Fruit fly (Drosophila melanogaster): ENCODE data around the gene CG31156.

dm6 chr3R:22602783-22603182, 10.7 kb downstream of the CG31156 start:
- no peak for TF ChIP-seq CG8301 (tag; optimal IDR thresholded peaks at IDR 0.05)
- no peak for TF ChIP-seq CG10348 (GFP tag; IDR thresholded peaks at IDR 0.05)
- TF ChIP-seq rn (GFP tag; IDR thresholded peaks at IDR 0.05): no peak
- TF ChIP-seq CG32121 (GFP tag; IDR thresholded peaks at IDR 0.05): no peak
- TF ChIP-seq CG4496 (GFP tag; IDR thresholded peaks at IDR 0.05): no peak
- no peak for TF ChIP-seq CG8159 (tag; optimal IDR thresholded peaks at IDR 0.05)
- no peak for TF ChIP-seq Pif1B (GFP tag; optimal IDR thresholded peaks at IDR 0.05)
- no peak for TF ChIP-seq CG14655 (GFP tag; optimal IDR thresholded peaks at IDR 0.05)
- no peak for TF ChIP-seq fd96Ca (GFP tag; IDR thresholded peaks at IDR 0.05)
- no peak for TF ChIP-seq CG9948 (tag; optimal IDR thresholded peaks at IDR 0.05)
- TF ChIP-seq CG15710 (tag; optimal IDR thresholded peaks at IDR 0.05): no peak
- TF ChIP-seq Pif1A (GFP tag; optimal IDR thresholded peaks at IDR 0.05): no peak
- TF ChIP-seq CG12605 (GFP tag; IDR thresholded peaks at IDR 0.05): no peak
- no peak for TF ChIP-seq CG13204 (GFP tag; optimal IDR thresholded peaks at IDR 0.05)

Measured in whole organism, pupa.